Worm (Caenorhabditis elegans) whole organism, L3 larva: ENCODE data around the gene F41C3.1.
A peak's percentile ranks its signal among the peaks of the same experiment; 100 is the strongest.

ENCODE experiments used
- aly-2 ChIP-seq: fragments of 150-350 bp; optimal IDR thresholded peaks from 2 replicates; lab custom pipeline; 2014; ENCODE audit warnings: missing biosample characterization, missing genetic modification characterization
- ama-1 ChIP-seq: fragments of 150-350 bp; optimal IDR thresholded peaks from 2 replicates; lab custom pipeline; 2018
- egl-27 ChIP-seq: sonication (generic microtip); optimal IDR thresholded peaks from 4 replicates; lab custom pipeline; 2017; ENCODE audit warnings: missing biosample characterization, missing genetic modification reagents, missing genetic modification characterization
- jun-1 ChIP-seq: fragments of 150-350 bp; optimal IDR thresholded peaks from 2 replicates; lab custom pipeline; 2014; ENCODE audit warnings: missing biosample characterization, missing genetic modification reagents, missing genetic modification characterization
- mdl-1 ChIP-seq: fragments of 150-350 bp; optimal IDR thresholded peaks from 2 replicates; lab custom pipeline; 2014; ENCODE audit warnings: missing biosample characterization, missing genetic modification characterization
- nhr-76 ChIP-seq: fragments of 150-350 bp; sonication (generic microtip); optimal IDR thresholded peaks from 5 replicates; lab custom pipeline; 2014; ENCODE audit warnings: missing biosample characterization, missing genetic modification characterization
- pha-4 ChIP-seq: fragments of 150-350 bp; optimal IDR thresholded peaks from 2 replicates; lab custom pipeline; 2014; ENCODE audit warnings: missing biosample characterization, missing genetic modification reagents, missing genetic modification characterization
- skn-1 ChIP-seq: fragments of 150-350 bp; optimal IDR thresholded peaks from 2 replicates; lab custom pipeline; 2014; ENCODE audit warnings: missing biosample characterization, missing genetic modification characterization
- unc-39 ChIP-seq: sonication (generic microtip); optimal IDR thresholded peaks from 4 replicates; lab custom pipeline; 2017; ENCODE audit warnings: missing biosample characterization, missing genetic modification characterization
- unc-62 ChIP-seq: fragments of 150-350 bp; sonication (generic microtip); optimal IDR thresholded peaks from 4 replicates; lab custom pipeline; 2014; ENCODE audit warnings: missing biosample characterization, missing genetic modification reagents, missing genetic modification characterization
- ztf-11 ChIP-seq: fragments of 150-350 bp; optimal IDR thresholded peaks from 2 replicates; lab custom pipeline; 2014; ENCODE audit warnings: missing biosample characterization, missing genetic modification characterization
- ztf-4 ChIP-seq: fragments of 150-350 bp; optimal IDR thresholded peaks from 2 replicates; lab custom pipeline; 2014; ENCODE audit warnings: missing biosample characterization, missing genetic modification characterization

DNA sequence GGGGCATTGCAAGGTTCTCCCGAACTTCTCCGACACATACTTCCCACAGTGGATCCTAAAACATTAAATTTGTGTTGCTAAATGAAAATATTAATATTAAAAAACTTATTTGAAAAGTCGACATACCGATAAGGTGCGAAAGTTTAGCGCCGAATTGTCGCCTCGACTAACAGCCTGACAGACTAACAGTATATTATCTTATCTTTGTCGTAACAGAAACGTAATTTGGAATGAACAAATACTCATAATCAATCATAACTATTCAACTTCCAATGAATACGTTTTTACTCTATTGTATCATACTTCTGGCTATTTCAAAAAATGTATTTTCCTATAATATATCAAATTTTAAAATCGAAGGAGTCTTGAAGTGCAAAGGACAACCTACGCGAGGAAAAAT is 24.8 kb downstream of the F41C3.1 start, which contains the start of gene F26G1.11:
- TF ChIP-seq mdl-1 (tag; lab: Kevin White, UChicago), result no peak
- TF ChIP-seq egl-27, result no peak
- no peak for TF ChIP-seq ztf-11 (tag; lab: Kevin White, UChicago)
- no peak for TF ChIP-seq unc-39 (tag; lab: Kevin White, UChicago)
- no peak for TF ChIP-seq aly-2 (tag; lab: Kevin White, UChicago)
- TF ChIP-seq ztf-4 (tag; lab: Kevin White, UChicago), result no peak
- no peak for TF ChIP-seq pha-4 (tag; lab: Kevin White, UChicago)
- peak; percentile 24 for TF ChIP-seq jun-1 (tag; lab: Kevin White, UChicago)
- TF ChIP-seq ama-1 (lab: Kevin White, UChicago), result no peak
- no peak for TF ChIP-seq unc-62 (GFP tag; lab: Kevin White, UChicago)
- no peak for TF ChIP-seq nhr-76 (tag; lab: Kevin White, UChicago)
- TF ChIP-seq skn-1, result no peak
